In the genomic region with DNA sequence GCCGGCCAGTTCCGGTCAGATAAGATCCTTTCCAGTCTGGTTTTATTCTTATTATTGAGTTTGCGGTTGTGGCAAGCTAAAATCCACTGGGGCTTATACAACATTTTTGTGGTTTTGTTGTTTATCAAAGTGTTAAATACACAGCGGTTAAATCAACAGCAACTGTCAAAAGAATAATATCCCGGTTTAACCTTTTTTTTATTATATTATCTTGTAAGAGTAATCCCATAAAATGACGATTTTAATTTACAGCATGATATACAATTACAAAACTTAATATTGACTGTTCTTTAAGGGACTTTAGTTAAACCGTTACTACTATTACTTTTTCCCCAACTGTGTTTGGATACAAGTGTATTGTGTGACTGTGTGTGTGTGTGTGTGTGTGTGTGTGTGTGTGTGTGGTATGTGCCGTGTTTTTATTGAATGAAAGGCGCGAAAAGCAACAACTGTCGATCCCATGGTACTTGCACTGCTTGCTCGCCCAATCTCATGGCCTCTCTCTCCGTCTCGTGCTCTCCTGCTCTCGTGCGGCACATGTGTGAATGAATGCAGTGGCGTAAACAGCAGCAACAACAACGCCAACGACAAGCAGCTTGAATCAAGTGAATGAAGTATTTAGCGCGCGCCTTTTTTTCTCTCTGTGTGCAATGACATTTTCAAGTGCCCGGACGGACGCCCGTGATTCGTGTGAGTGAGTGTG, we compare ENCODE assay signal across 3 fruit fly cellular contexts.
TF ChIP-seq lines count a peak whose summit lies in the region.

No protein-coding gene starts in this region.

TF ChIP-seq in whole organism, embryonic, 481 proteins besides CTCF, POLR2A, EP300 and RAD21 (continued from another document and continues in another):
- no peak for TF ChIP-seq CG34376 (GFP tag; optimal IDR thresholded peaks at IDR 0.05; lab: Kevin White, UChicago)
- no peak for TF ChIP-seq gt (GFP tag; IDR thresholded peaks at IDR 0.05; lab: Robert Waterston, UW)
- peak; percentile 40 for TF ChIP-seq CG2678 (tag; optimal IDR thresholded peaks at IDR 0.05; lab: Kevin White, UChicago)
- TF ChIP-seq schlank (tag; optimal IDR thresholded peaks at IDR 0.05; lab: Kevin White, UChicago) = no peak
- TF ChIP-seq Max (GFP tag; optimal IDR thresholded peaks at IDR 0.05; lab: Kevin White, UChicago) = no peak
- peak; percentile 28 for TF ChIP-seq CG17568 (GFP tag; optimal IDR thresholded peaks at IDR 0.05; lab: Kevin White, UChicago)
- peak; percentile 36 for TF ChIP-seq tin (GFP tag; optimal IDR thresholded peaks at IDR 0.05; lab: Kevin White, UChicago)
- no peak for TF ChIP-seq CG9876 (GFP tag; optimal IDR thresholded peaks at IDR 0.05; lab: Kevin White, UChicago)
- no peak for TF ChIP-seq CG9797 (GFP tag; optimal IDR thresholded peaks at IDR 0.05; lab: Kevin White, UChicago)
- TF ChIP-seq CG4404 (GFP tag; IDR thresholded peaks at IDR 0.05; lab: Robert Waterston, UW) = no peak
- no peak; the same call in 2 of the 3 replicates for TF ChIP-seq zfh1 (GFP tag; IDR thresholded peaks at IDR 0.05; lab: Robert Waterston, UW)
- TF ChIP-seq wdn (GFP tag; IDR thresholded peaks at IDR 0.05; lab: Robert Waterston, UW) = no peak
- 0 out of 3 replicates have a peak, but pooled peaks have one; percentile 21 for TF ChIP-seq HLH4C (GFP tag; IDR thresholded peaks at IDR 0.05; lab: Robert Waterston, UW; ENCODE audit: partially characterized antibody)
- no peak for TF ChIP-seq run (tag; optimal IDR thresholded peaks at IDR 0.05; lab: Kevin White, UChicago)
- no peak for TF ChIP-seq slou (GFP tag; optimal IDR thresholded peaks at IDR 0.05; lab: Kevin White, UChicago)
- no peak for TF ChIP-seq CG6654 (GFP tag; optimal IDR thresholded peaks at IDR 0.05; lab: Kevin White, UChicago)
- no peak for TF ChIP-seq az2 (GFP tag; optimal IDR thresholded peaks at IDR 0.05; lab: Kevin White, UChicago)
- TF ChIP-seq CG13894 (tag; optimal IDR thresholded peaks at IDR 0.05; lab: Kevin White, UChicago) = no peak
- no peak; the same call in 2 of the 3 replicates for TF ChIP-seq gce (GFP tag; IDR thresholded peaks at IDR 0.05; lab: Robert Waterston, UW)
- TF ChIP-seq Nf-YC (tag; optimal IDR thresholded peaks at IDR 0.05; lab: Kevin White, UChicago) = peak; percentile 10
- TF ChIP-seq B-H1 (GFP tag; IDR thresholded peaks at IDR 0.05; lab: Robert Waterston, UW) = no peak
- no peak for TF ChIP-seq aop (GFP tag; IDR thresholded peaks at IDR 0.05; lab: Robert Waterston, UW)
- no peak for TF ChIP-seq Elba2 (GFP tag; optimal IDR thresholded peaks at IDR 0.05; lab: Kevin White, UChicago)
- TF ChIP-seq cwo (GFP tag; optimal IDR thresholded peaks at IDR 0.05; lab: Kevin White, UChicago) = peak; percentile 78
- no peak for TF ChIP-seq CG17186 (GFP tag; optimal IDR thresholded peaks at IDR 0.05; lab: Kevin White, UChicago)
- no peak for TF ChIP-seq HLHmδ (GFP tag; optimal IDR thresholded peaks at IDR 0.05; lab: Kevin White, UChicago)
- TF ChIP-seq CG12104 (GFP tag; optimal IDR thresholded peaks at IDR 0.05; lab: Kevin White, UChicago) = no peak
- peak; percentile 28 for TF ChIP-seq Jarid2 (GFP tag; optimal IDR thresholded peaks at IDR 0.05; lab: Kevin White, UChicago)
- TF ChIP-seq CG14965 (GFP tag; optimal IDR thresholded peaks at IDR 0.05; lab: Kevin White, UChicago; ENCODE audit: borderline replicate concordance) = no peak
- TF ChIP-seq CG14860 (GFP tag; IDR thresholded peaks at IDR 0.05; lab: Robert Waterston, UW; ENCODE audit: partially characterized antibody) = no peak
- no peak for TF ChIP-seq NK7.1 (GFP tag; optimal IDR thresholded peaks at IDR 0.05; lab: Kevin White, UChicago)
- no peak for TF ChIP-seq Dip2 (GFP tag; IDR thresholded peaks at IDR 0.05; lab: Robert Waterston, UW)
- TF ChIP-seq CG7963 (GFP tag; IDR thresholded peaks at IDR 0.05; lab: Robert Waterston, UW; ENCODE audit: partially characterized antibody) = no peak
- no peak for TF ChIP-seq btn (GFP tag; optimal IDR thresholded peaks at IDR 0.05; lab: Kevin White, UChicago)
- TF ChIP-seq Blimp-1 (GFP tag; optimal IDR thresholded peaks at IDR 0.05; lab: Kevin White, UChicago) = no peak
- no peak for TF ChIP-seq CG6765 (GFP tag; optimal IDR thresholded peaks at IDR 0.05; lab: Kevin White, UChicago)
- TF ChIP-seq CG3726 (GFP tag; IDR thresholded peaks at IDR 0.05; lab: Robert Waterston, UW) = no peak
- peak; percentile 23 for TF ChIP-seq lab (GFP tag; optimal IDR thresholded peaks at IDR 0.05; lab: Kevin White, UChicago)
- TF ChIP-seq chm (GFP tag; IDR thresholded peaks at IDR 0.05; lab: Robert Waterston, UW) = peak; percentile 31; the same call in 1 of the 2 replicates
- TF ChIP-seq CG8944 (GFP tag; optimal IDR thresholded peaks at IDR 0.05; lab: Kevin White, UChicago) = no peak
- no peak for TF ChIP-seq NC2α (GFP tag; optimal IDR thresholded peaks at IDR 0.05; lab: Kevin White, UChicago)

TF ChIP-seq in whole organism, prepupa, 60 proteins besides CTCF, POLR2A, EP300 and RAD21 (continued from another document):
- TF ChIP-seq CG3032 (tag; optimal IDR thresholded peaks at IDR 0.05; lab: Kevin White, UChicago) (no peak), vri (GFP tag; optimal IDR thresholded peaks at IDR 0.05; lab: Kevin White, UChicago) (no peak), dsx (GFP tag; optimal IDR thresholded peaks at IDR 0.05; lab: Kevin White, UChicago; ENCODE audit: poor library complexity, severe bottlenecking) (peak; percentile 74), CG7368 (GFP tag; optimal IDR thresholded peaks at IDR 0.05; lab: Kevin White, UChicago) (no peak), CG1621 (tag; optimal IDR thresholded peaks at IDR 0.05; lab: Kevin White, UChicago) (peak; percentile 70), topi (GFP tag; optimal IDR thresholded peaks at IDR 0.05; lab: Kevin White, UChicago) (peak; percentile 30), esn (GFP tag; optimal IDR thresholded peaks at IDR 0.05; lab: Kevin White, UChicago) (peak; percentile 35), lz (GFP tag; optimal IDR thresholded peaks at IDR 0.05; lab: Kevin White, UChicago) (peak; percentile 43), CG6276 (GFP tag; optimal IDR thresholded peaks at IDR 0.05; lab: Kevin White, UChicago) (peak; percentile 22), fkh (GFP tag; optimal IDR thresholded peaks at IDR 0.05; lab: Kevin White, UChicago) (no peak), CG6808 (GFP tag; optimal IDR thresholded peaks at IDR 0.05; lab: Kevin White, UChicago) (peak; percentile 30), dac (GFP tag; optimal IDR thresholded peaks at IDR 0.05; lab: Kevin White, UChicago) (no peak), Sox14 (GFP tag; optimal IDR thresholded peaks at IDR 0.05; lab: Kevin White, UChicago) (peak; percentile 37), CG8632 (GFP tag; optimal IDR thresholded peaks at IDR 0.05; lab: Kevin White, UChicago) (peak; percentile 41), CG9139 (GFP tag; optimal IDR thresholded peaks at IDR 0.05; lab: Kevin White, UChicago) (no peak), CG8319 (GFP tag; optimal IDR thresholded peaks at IDR 0.05; lab: Kevin White, UChicago) (peak; percentile 17), Met (GFP tag; optimal IDR thresholded peaks at IDR 0.05; lab: Kevin White, UChicago) (no peak), Blimp-1 (GFP tag; optimal IDR thresholded peaks at IDR 0.05; lab: Kevin White, UChicago) (no peak), ss (GFP tag; optimal IDR thresholded peaks at IDR 0.05; lab: Kevin White, UChicago) (peak; percentile 14 to 36), CG6792 (GFP tag; optimal IDR thresholded peaks at IDR 0.05; lab: Kevin White, UChicago) (peak; percentile 35), Eip78C (GFP tag; lab: Kevin White, UChicago) (peak; percentile 80), svp (GFP tag; lab: Kevin White, UChicago) (peak; percentile 91), CG3919 (GFP tag; optimal IDR thresholded peaks at IDR 0.05; lab: Kevin White, UChicago) (peak; percentile 32), OdsH (GFP tag; optimal IDR thresholded peaks at IDR 0.05; lab: Kevin White, UChicago) (peak; percentile 48), CG4318 (GFP tag; optimal IDR thresholded peaks at IDR 0.05; lab: Kevin White, UChicago) (no peak), Sox15 (GFP tag; optimal IDR thresholded peaks at IDR 0.05; lab: Kevin White, UChicago) (peak; percentile 0), CG10669 (GFP tag; optimal IDR thresholded peaks at IDR 0.05; lab: Kevin White, UChicago) (peak; percentile 17), CG10631 (GFP tag; optimal IDR thresholded peaks at IDR 0.05; lab: Kevin White, UChicago) (no peak), CG11294 (GFP tag; IDR thresholded peaks at IDR 0.05; lab: Robert Waterston, UW) (no peak), Gug (GFP tag; IDR thresholded peaks at IDR 0.05; lab: Robert Waterston, UW) (no peak), CG11902 (GFP tag; optimal IDR thresholded peaks at IDR 0.05; lab: Kevin White, UChicago) (peak; percentile 2), achi (GFP tag; optimal IDR thresholded peaks at IDR 0.05; lab: Kevin White, UChicago) (peak; percentile 38), Ets96B (tag; optimal IDR thresholded peaks at IDR 0.05; lab: Kevin White, UChicago) (peak; percentile 31), Lpt (GFP tag; optimal IDR thresholded peaks at IDR 0.05; lab: Kevin White, UChicago) (no peak), Eip75B (GFP tag; optimal IDR thresholded peaks at IDR 0.05; lab: Kevin White, UChicago) (no peak), CG6163 (GFP tag; IDR thresholded peaks at IDR 0.05; lab: Robert Waterston, UW) (peak; percentile 58; the same call in 2 of the 3 replicates), CG31627 (GFP tag; optimal IDR thresholded peaks at IDR 0.05; lab: Kevin White, UChicago) (no peak), Hr39 (GFP tag; optimal IDR thresholded peaks at IDR 0.05; lab: Kevin White, UChicago) (no peak), fd59A (GFP tag; optimal IDR thresholded peaks at IDR 0.05; lab: Kevin White, UChicago) (no peak), Eip93F (GFP tag; optimal IDR thresholded peaks at IDR 0.05; lab: Kevin White, UChicago) (no peak), CG11762 (GFP tag; optimal IDR thresholded peaks at IDR 0.05; lab: Kevin White, UChicago; ENCODE audit: insufficient read depth) (no peak), CG6854 (GFP tag; optimal IDR thresholded peaks at IDR 0.05; lab: Kevin White, UChicago) (no peak)

TF ChIP-seq in whole organism, pupa, 21 proteins besides CTCF, POLR2A, EP300 and RAD21 (continued from another document):
- TF ChIP-seq CG17806 (tag; optimal IDR thresholded peaks at IDR 0.05; lab: Kevin White, UChicago) (no peak), Pif1A (GFP tag; optimal IDR thresholded peaks at IDR 0.05; lab: Kevin White, UChicago) (no peak)
